Worm (Caenorhabditis elegans) whole organism, L3 larva: ENCODE data around the gene H39E23.3.

Experiments
- ceh-82 ChIP-seq: fragments of 150-350 bp; optimal IDR thresholded peaks from 2 replicates; lab custom pipeline; 2014; ENCODE audit warnings: missing biosample characterization, missing genetic modification characterization
- elt-1 ChIP-seq: fragments of 150-350 bp; optimal IDR thresholded peaks from 2 replicates; lab custom pipeline; 2014; ENCODE audit warnings: missing biosample characterization, missing genetic modification characterization
- elt-2 ChIP-seq: sonication (generic microtip); optimal IDR thresholded peaks from 2 replicates; lab custom pipeline; 2016; ENCODE audit warnings: missing genetic modification reagents, mild to moderate bottlenecking, missing genetic modification characterization, missing compliant biosample characterization
- fkh-10 ChIP-seq: sonication (generic microtip); optimal IDR thresholded peaks from 2 replicates; lab custom pipeline; 2017; ENCODE audit warnings: missing biosample characterization, missing genetic modification reagents, missing genetic modification characterization
- lin-39 ChIP-seq: fragments of 150-350 bp; optimal IDR thresholded peaks from 2 replicates; lab custom pipeline; 2018; ENCODE audit warnings: missing biosample characterization, missing genetic modification reagents, missing genetic modification characterization
- nhr-23 ChIP-seq: fragments of 150-350 bp; optimal IDR thresholded peaks from 2 replicates; lab custom pipeline; 2014; ENCODE audit warnings: missing biosample characterization, missing genetic modification reagents, missing genetic modification characterization
- nhr-77 ChIP-seq: fragments of 150-350 bp; optimal IDR thresholded peaks from 2 replicates; lab custom pipeline; 2014; ENCODE audit warnings: missing biosample characterization, missing genetic modification characterization
- pqm-1 ChIP-seq: fragments of 150-350 bp; optimal IDR thresholded peaks from 2 replicates; lab custom pipeline; 2017; ENCODE audit warnings: missing biosample characterization, missing genetic modification characterization, inconsistent platforms
- sea-2 ChIP-seq: fragments of 150-350 bp; sonication (generic microtip); optimal IDR thresholded peaks from 4 replicates; lab custom pipeline; 2014; ENCODE audit warnings: missing biosample characterization, missing genetic modification reagents, missing genetic modification characterization
- unc-39 ChIP-seq: sonication (generic microtip); optimal IDR thresholded peaks from 4 replicates; lab custom pipeline; 2017; ENCODE audit warnings: missing biosample characterization, missing genetic modification characterization
- zag-1 ChIP-seq: fragments of 150-350 bp; optimal IDR thresholded peaks from 2 replicates; lab custom pipeline; 2014; ENCODE audit warnings: missing biosample characterization, missing genetic modification characterization

DNA sequence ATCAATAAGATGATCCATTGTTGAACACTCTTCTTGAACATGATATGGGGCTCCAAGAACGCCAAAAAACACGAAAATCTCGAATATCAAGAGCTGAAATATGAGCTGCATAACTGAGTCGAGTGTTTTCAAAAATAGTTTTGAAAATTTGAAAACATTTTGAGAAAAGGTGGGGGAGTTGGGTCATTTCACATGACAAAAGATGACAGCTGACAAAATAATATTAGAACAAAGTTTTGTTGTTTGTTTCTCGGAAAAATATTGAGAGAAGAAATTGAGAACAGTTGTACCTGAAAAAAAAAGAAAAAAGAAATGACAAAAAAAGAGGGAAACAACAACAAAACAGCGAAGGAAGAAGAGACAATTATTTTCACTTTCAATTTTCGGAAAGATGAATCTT, 9.1 kb upstream of the H39E23.3 start, which contains the start of the genes D1086.2 and D1086.1:
- TF ChIP-seq fkh-10 (GFP tag; lab: Kevin White, UChicago) (no peak), nhr-23 (tag; lab: Kevin White, UChicago) (no peak), elt-1 (tag; lab: Kevin White, UChicago) (no peak), sea-2 (GFP tag; lab: Kevin White, UChicago) (no peak), unc-39 (tag; lab: Kevin White, UChicago) (no peak), elt-2 (tag; lab: Kevin White, UChicago) (no peak), ceh-82 (tag; lab: Kevin White, UChicago) (no peak), zag-1 (tag; lab: Kevin White, UChicago) (no peak), lin-39 (tag; lab: Kevin White, UChicago) (no peak), nhr-77 (no peak), pqm-1 (tag; lab: Kevin White, UChicago) (no peak)
